Worm (Caenorhabditis elegans): Measurements from ENCODE around the gene htp-2.

htp-2 gene

ce11 chrIV:6419031-6419582 is at the start of gene htp-2, which contains the start of gene Y73B6BL.23:
htp-2 (plus strand) TSS chrIV:6419522.
Y73B6BL.23 (minus strand) TSS chrIV:6419081.
- TF ChIP-seq hnd-1 (tag; optimal IDR thresholded peaks at IDR 0.05) (no peak), tra-4 (tag; optimal IDR thresholded peaks at IDR 0.05) (no peak), B0310.2 (tag; optimal IDR thresholded peaks at IDR 0.05) (no peak), ama-1 (optimal IDR thresholded peaks at IDR 0.05) (no peak), ets-7 (tag; optimal IDR thresholded peaks at IDR 0.05) (no peak), pes-1 (GFP tag; IDR thresholded peaks at IDR 0.05) (no peak), ceh-13 (GFP tag; optimal IDR thresholded peaks at IDR 0.05) (no peak), scrt-1 (GFP tag; IDR thresholded peaks at IDR 0.05) (no peak), hmbx-1 (tag; optimal IDR thresholded peaks at IDR 0.05) (no peak), ceh-36 (tag; optimal IDR thresholded peaks at IDR 0.05) (no peak), tbx-37 (GFP tag; conservative IDR thresholded peaks at IDR 0.05) (no peak), flt-1 (GFP tag; IDR thresholded peaks at IDR 0.05) (no peak), hmg-4 (GFP tag; optimal IDR thresholded peaks at IDR 0.05) (no peak), tbx-11 (GFP tag; IDR thresholded peaks at IDR 0.05) (no peak)

ce11 chrIV:6372267-6372666 is 47.1 kb upstream of the htp-2 start:
- TF ChIP-seq tra-4 (tag; optimal IDR thresholded peaks at IDR 0.05): no peak
- TF ChIP-seq ceh-36 (tag; optimal IDR thresholded peaks at IDR 0.05): no peak
- no peak for TF ChIP-seq hmg-4 (GFP tag; optimal IDR thresholded peaks at IDR 0.05)
- TF ChIP-seq hmbx-1 (tag; optimal IDR thresholded peaks at IDR 0.05): no peak
- no peak for TF ChIP-seq tbx-37 (GFP tag; conservative IDR thresholded peaks at IDR 0.05)
- TF ChIP-seq F13C5.2 (tag; optimal IDR thresholded peaks at IDR 0.05): no peak

ce11 chrIV:6372993-6373392 is 46.3 kb upstream of the htp-2 start, which contains the start of gene smg-3:
smg-3 (minus strand) TSS chrIV:6373093.
- TF ChIP-seq ama-1 (optimal IDR thresholded peaks at IDR 0.05) (no peak), tbx-11 (GFP tag; IDR thresholded peaks at IDR 0.05) (no peak), F13C5.2 (tag; optimal IDR thresholded peaks at IDR 0.05) (no peak), flt-1 (GFP tag; IDR thresholded peaks at IDR 0.05) (no peak), pes-1 (GFP tag; IDR thresholded peaks at IDR 0.05) (no peak), hnd-1 (tag; optimal IDR thresholded peaks at IDR 0.05) (no peak), sea-1 (GFP tag; conservative IDR thresholded peaks at IDR 0.05) (no peak), hmbx-1 (tag; optimal IDR thresholded peaks at IDR 0.05) (no peak), ets-7 (tag; optimal IDR thresholded peaks at IDR 0.05) (no peak), ceh-36 (tag; optimal IDR thresholded peaks at IDR 0.05) (no peak), scrt-1 (GFP tag; IDR thresholded peaks at IDR 0.05) (no peak)

- TF ChIP-seq hmbx-1 (tag; optimal IDR thresholded peaks at IDR 0.05): no peak
- TF ChIP-seq B0310.2 (tag; optimal IDR thresholded peaks at IDR 0.05): no peak
Measured at ce11 chrIV:6373721-6374120, 45.6 kb upstream of the htp-2 start.

ce11 chrIV:6376473-6377115 is 42.7 kb upstream of the htp-2 start, which contains the start of the genes hrpf-2 and bli-6:
hrpf-2 (minus strand) TSS chrIV:6376523.
bli-6 (plus strand) TSS chrIV:6377065.
- TF ChIP-seq sea-1 (GFP tag; conservative IDR thresholded peaks at IDR 0.05) (no peak), tbx-11 (GFP tag; IDR thresholded peaks at IDR 0.05) (no peak), ceh-13 (GFP tag; optimal IDR thresholded peaks at IDR 0.05) (no peak), F13C5.2 (tag; optimal IDR thresholded peaks at IDR 0.05) (peak; percentile 55), ceh-36 (tag; optimal IDR thresholded peaks at IDR 0.05) (no peak), B0310.2 (tag; optimal IDR thresholded peaks at IDR 0.05) (no peak)

- TF ChIP-seq tbx-37 (GFP tag; conservative IDR thresholded peaks at IDR 0.05): no peak
- TF ChIP-seq pes-1 (GFP tag; IDR thresholded peaks at IDR 0.05): no peak
- TF ChIP-seq ets-7 (tag; optimal IDR thresholded peaks at IDR 0.05): no peak
- no peak for TF ChIP-seq ceh-13 (GFP tag; optimal IDR thresholded peaks at IDR 0.05)
Measured at ce11 chrIV:6377335-6378069, 41.8 kb upstream of the htp-2 start.

ce11 chrIV:6378398-6378797 is 40.9 kb upstream of the htp-2 start:
- TF ChIP-seq pes-1 (GFP tag; IDR thresholded peaks at IDR 0.05): no peak
- no peak for TF ChIP-seq hnd-1 (tag; optimal IDR thresholded peaks at IDR 0.05)
- TF ChIP-seq flt-1 (GFP tag; IDR thresholded peaks at IDR 0.05): no peak
- no peak for TF ChIP-seq tbx-11 (GFP tag; IDR thresholded peaks at IDR 0.05)
- no peak for TF ChIP-seq hmbx-1 (tag; optimal IDR thresholded peaks at IDR 0.05)
- TF ChIP-seq tra-4 (tag; optimal IDR thresholded peaks at IDR 0.05): no peak
- TF ChIP-seq B0310.2 (tag; optimal IDR thresholded peaks at IDR 0.05): no peak
- TF ChIP-seq ceh-36 (tag; optimal IDR thresholded peaks at IDR 0.05): no peak
- TF ChIP-seq ama-1 (optimal IDR thresholded peaks at IDR 0.05): no peak
- no peak for TF ChIP-seq sea-1 (GFP tag; conservative IDR thresholded peaks at IDR 0.05)
- TF ChIP-seq tbx-37 (GFP tag; conservative IDR thresholded peaks at IDR 0.05): no peak
- no peak for TF ChIP-seq ets-7 (tag; optimal IDR thresholded peaks at IDR 0.05)
- no peak for TF ChIP-seq scrt-1 (GFP tag; IDR thresholded peaks at IDR 0.05)
- TF ChIP-seq ceh-13 (GFP tag; optimal IDR thresholded peaks at IDR 0.05): no peak
- no peak for TF ChIP-seq F13C5.2 (tag; optimal IDR thresholded peaks at IDR 0.05)
- no peak for TF ChIP-seq hmg-4 (GFP tag; optimal IDR thresholded peaks at IDR 0.05)
- no peak for TF ChIP-seq aly-1 (tag; optimal IDR thresholded peaks at IDR 0.05)

ce11 chrIV:6383970-6384369 is 35.4 kb upstream of the htp-2 start, which contains the start of gene shl-1:
shl-1 (minus strand) TSS chrIV:6384070.
- TF ChIP-seq tbx-11 (GFP tag; IDR thresholded peaks at IDR 0.05): no peak
- no peak for TF ChIP-seq tbx-37 (GFP tag; conservative IDR thresholded peaks at IDR 0.05)
- no peak for TF ChIP-seq B0310.2 (tag; optimal IDR thresholded peaks at IDR 0.05)
- TF ChIP-seq pes-1 (GFP tag; IDR thresholded peaks at IDR 0.05): no peak
- TF ChIP-seq sea-1 (GFP tag; conservative IDR thresholded peaks at IDR 0.05): no peak
- no peak for TF ChIP-seq ceh-13 (GFP tag; optimal IDR thresholded peaks at IDR 0.05)
- TF ChIP-seq ets-7 (tag; optimal IDR thresholded peaks at IDR 0.05): no peak
